Worm (Caenorhabditis elegans): Measurements from ENCODE around the gene ZK1073.2.

- TF ChIP-seq sptf-1 (tag; optimal IDR thresholded peaks at IDR 0.05): no peak
- no peak for TF ChIP-seq lin-13 (tag; optimal IDR thresholded peaks at IDR 0.05)
- TF ChIP-seq ces-1 (GFP tag; optimal IDR thresholded peaks at IDR 0.05): no peak
- TF ChIP-seq bed-3 (GFP tag; optimal IDR thresholded peaks at IDR 0.05): no peak
- no peak for TF ChIP-seq elt-3 (tag; optimal IDR thresholded peaks at IDR 0.05)
These were observed 2.4 kb downstream of the ZK1073.2 start for ce11 chrX:16105863-16106262.

All from whole organism, mixed stage, embryonic.